Fruit fly (Drosophila melanogaster) whole organism, embryonic: ENCODE results near the gene CG32829.

Experiments
- BEAF-32 ChIP-seq: fragments of 200-800 bp; sonication (Bioruptor generic); optimal IDR thresholded peaks from 3 replicates; lab custom pipeline; 2017; ENCODE audit warnings: missing biosample characterization, missing genetic modification characterization, mild to moderate bottlenecking, moderate library complexity, missing genetic modification reagents
- CG12299 ChIP-seq: fragments of 200-800 bp; sonication (Bioruptor generic); optimal IDR thresholded peaks from 2 replicates; lab custom pipeline; 2018; ENCODE audit warnings: missing biosample characterization, mild to moderate bottlenecking, missing genetic modification characterization
- CG13894 ChIP-seq: fragments of 200-800 bp; sonication (Bioruptor generic); optimal IDR thresholded peaks from 3 replicates; lab custom pipeline; 2018; ENCODE audit warnings: missing biosample characterization, mild to moderate bottlenecking, missing genetic modification characterization, moderate library complexity
- CG15479 ChIP-seq: fragments of 200-800 bp; sonication (Bioruptor generic); optimal IDR thresholded peaks from 3 replicates; lab custom pipeline; 2019; ENCODE audit warnings: missing biosample characterization, mild to moderate bottlenecking, missing genetic modification characterization, moderate library complexity
- CG17829 ChIP-seq: fragments of 200-800 bp; optimal IDR thresholded peaks from 2 replicates; lab custom pipeline; 2019; ENCODE audit warnings: missing biosample characterization, mild to moderate bottlenecking, missing genetic modification characterization, moderate library complexity
- CG1792 ChIP-seq: fragments of 200-800 bp; sonication (Bioruptor generic); optimal IDR thresholded peaks from 2 replicates; lab custom pipeline; 2016; ENCODE audit warnings: missing biosample characterization, missing genetic modification characterization
- CG18619 ChIP-seq: fragments of 200-800 bp; sonication (Bioruptor generic); optimal IDR thresholded peaks from 3 replicates; lab custom pipeline; 2017; ENCODE audit warnings: missing biosample characterization, mild to moderate bottlenecking, missing genetic modification characterization
- CG30020 ChIP-seq: fragments of 200-800 bp; optimal IDR thresholded peaks from 2 replicates; lab custom pipeline; 2019; ENCODE audit warnings: missing biosample characterization, mild to moderate bottlenecking, missing genetic modification characterization, moderate library complexity
- CG31388 ChIP-seq: fragments of 200-800 bp; sonication (Bioruptor generic); optimal IDR thresholded peaks from 2 replicates; lab custom pipeline; 2016; ENCODE audit warnings: missing biosample characterization, missing genetic modification characterization
- CG42726 ChIP-seq: fragments of 200-800 bp; sonication (Bioruptor generic); IDR thresholded peaks from 2 replicates; pipeline ENCODE4 v1.3.6; 2022; ENCODE audit warnings: missing biosample characterization, missing genetic modification characterization; ENCODE audit not compliant: partially characterized antibody
- CG4424 ChIP-seq: fragments of 200-800 bp; sonication (Bioruptor generic); optimal IDR thresholded peaks from 3 replicates; lab custom pipeline; 2016; ENCODE audit warnings: missing biosample characterization, missing genetic modification characterization
- CG4617 ChIP-seq: fragments of 200-800 bp; sonication (Bioruptor generic); optimal IDR thresholded peaks from 3 replicates; lab custom pipeline; 2016; ENCODE audit warnings: missing biosample characterization, missing genetic modification characterization, borderline replicate concordance
- CG4730 ChIP-seq: fragments of 200-800 bp; sonication (Bioruptor generic); IDR thresholded peaks from 2 replicates; pipeline ENCODE4 v1.3.6; 2022; ENCODE audit warnings: missing biosample characterization, missing genetic modification characterization
- CG7786 ChIP-seq: fragments of 200-800 bp; sonication (Bioruptor generic); optimal IDR thresholded peaks from 2 replicates; lab custom pipeline; 2016; ENCODE audit warnings: missing biosample characterization, missing genetic modification characterization
- CG7839 ChIP-seq: fragments of 200-800 bp; sonication (Bioruptor generic); optimal IDR thresholded peaks from 3 replicates; lab custom pipeline; 2018; ENCODE audit warnings: missing biosample characterization, mild to moderate bottlenecking, missing genetic modification characterization, moderate library complexity
- CG8281 ChIP-seq: fragments of 200-800 bp; sonication (Bioruptor generic); optimal IDR thresholded peaks from 2 replicates; lab custom pipeline; 2018; ENCODE audit warnings: missing biosample characterization, mild to moderate bottlenecking, missing genetic modification characterization, moderate library complexity
- CG8765 ChIP-seq: fragments of 200-800 bp; sonication (Bioruptor generic); IDR thresholded peaks from 2 replicates; pipeline ENCODE4 v1.3.6; 2022; ENCODE audit warnings: missing biosample characterization, missing genetic modification characterization
- CG9797 ChIP-seq: fragments of 200-800 bp; sonication (Bioruptor generic); optimal IDR thresholded peaks from 3 replicates; lab custom pipeline; 2018; ENCODE audit warnings: missing biosample characterization, mild to moderate bottlenecking, missing genetic modification characterization
- CHES-1-like ChIP-seq: fragments of 200-800 bp; sonication (Bioruptor generic); optimal IDR thresholded peaks from 2 replicates; lab custom pipeline; 2016; ENCODE audit warnings: missing biosample characterization, missing genetic modification characterization
- CTCF ChIP-seq: fragments of 200-800 bp; sonication (Bioruptor generic); optimal IDR thresholded peaks from 2 replicates; lab custom pipeline; 2017; ENCODE audit warnings: missing biosample characterization, mild to moderate bottlenecking, missing genetic modification characterization, moderate library complexity
- D19A ChIP-seq: fragments of 200-800 bp; optimal IDR thresholded peaks from 3 replicates; lab custom pipeline; 2019; ENCODE audit warnings: missing biosample characterization, mild to moderate bottlenecking, missing genetic modification characterization, moderate library complexity
- D19B ChIP-seq: fragments of 200-800 bp; sonication (Bioruptor generic); optimal IDR thresholded peaks from 2 replicates; lab custom pipeline; 2017; ENCODE audit warnings: missing biosample characterization, mild to moderate bottlenecking, missing genetic modification characterization
- Dip2 ChIP-seq: fragments of 200-800 bp; sonication (Bioruptor generic); IDR thresholded peaks from 2 replicates; pipeline ENCODE4 v1.3.6; 2022; ENCODE audit warnings: missing biosample characterization, missing genetic modification characterization
- GATAe ChIP-seq: fragments of 200-800 bp; sonication (Bioruptor generic); conservative IDR thresholded peaks from 2 replicates; pipeline ENCODE4 v1.3.6; 2022; ENCODE audit warnings: missing biosample characterization, missing genetic modification characterization
- HmgZ ChIP-seq: fragments of 200-800 bp; sonication (Bioruptor generic); optimal IDR thresholded peaks from 2 replicates; lab custom pipeline; 2018; ENCODE audit warnings: missing biosample characterization, mild to moderate bottlenecking, missing genetic modification characterization
- Max ChIP-seq: fragments of 200-800 bp; sonication (Bioruptor generic); optimal IDR thresholded peaks from 2 replicates; lab custom pipeline; 2016; ENCODE audit warnings: missing biosample characterization, mild to moderate bottlenecking, missing genetic modification characterization
- Mrtf ChIP-seq: fragments of 200-800 bp; sonication (Bioruptor generic); IDR thresholded peaks from 3 replicates; pipeline ENCODE4 v1.3.6; 2022; ENCODE audit warnings: missing biosample characterization, missing genetic modification characterization
- Myb ChIP-seq: fragments of 200-800 bp; sonication (Bioruptor generic); optimal IDR thresholded peaks from 2 replicates; lab custom pipeline; 2016; ENCODE audit warnings: missing biosample characterization, missing genetic modification characterization
- Optix ChIP-seq: fragments of 200-800 bp; sonication (Bioruptor generic); IDR thresholded peaks from 3 replicates; pipeline ENCODE4 v1.3.6; 2022; ENCODE audit warnings: missing biosample characterization, missing genetic modification characterization
- Poxn ChIP-seq: fragments of 200-800 bp; sonication (Bioruptor generic); IDR thresholded peaks from 2 replicates; pipeline ENCODE4 v1.3.6; 2022; ENCODE audit warnings: missing biosample characterization, missing genetic modification characterization
- Sry-δ ChIP-seq: fragments of 200-800 bp; sonication (Bioruptor generic); optimal IDR thresholded peaks from 2 replicates; lab custom pipeline; 2016; ENCODE audit warnings: missing biosample characterization, missing genetic modification characterization
- TFAM ChIP-seq: fragments of 200-800 bp; sonication (Bioruptor generic); optimal IDR thresholded peaks from 2 replicates; lab custom pipeline; 2017; ENCODE audit warnings: missing biosample characterization, missing genetic modification characterization, inconsistent platforms
- chif ChIP-seq, 2 experiments: fragments of 200-800 bp; sonication (Bioruptor generic); optimal IDR thresholded peaks; 3 replicates each; lab custom pipeline; 2016; ENCODE audit warnings: missing biosample characterization in 2 of 2, missing genetic modification characterization in 2 of 2
- crp ChIP-seq, 2 experiments: fragments of 200-800 bp; sonication (Bioruptor generic); optimal IDR thresholded peaks; 2 replicates in 1 of 2; 3 replicates in 1 of 2; lab custom pipeline; 2017; ENCODE audit warnings: missing biosample characterization in 2 of 2, missing genetic modification characterization in 2 of 2, mild to moderate bottlenecking in 1 of 2, moderate library complexity in 1 of 2
- cwo ChIP-seq: fragments of 200-800 bp; sonication (Bioruptor generic); optimal IDR thresholded peaks from 3 replicates; lab custom pipeline; 2017; ENCODE audit warnings: missing biosample characterization, missing genetic modification characterization, mild to moderate bottlenecking, moderate library complexity, missing genetic modification reagents
- dimm ChIP-seq: fragments of 200-800 bp; sonication (Bioruptor generic); IDR thresholded peaks from 2 replicates; pipeline ENCODE4 v1.3.6; 2022; ENCODE audit warnings: missing biosample characterization, missing genetic modification characterization
- esg ChIP-seq: fragments of 200-800 bp; sonication (Bioruptor generic); conservative IDR thresholded peaks from 2 replicates; pipeline ENCODE4 v1.3.6; 2022; ENCODE audit warnings: missing biosample characterization, missing genetic modification characterization
- ftz-f1 ChIP-seq: fragments of 200-800 bp; sonication (Bioruptor generic); optimal IDR thresholded peaks from 2 replicates; lab custom pipeline; 2016; ENCODE audit warnings: missing biosample characterization, missing genetic modification characterization
- gce ChIP-seq: fragments of 200-800 bp; sonication (Bioruptor generic); IDR thresholded peaks from 3 replicates; pipeline ENCODE4 v1.3.6; 2022; ENCODE audit warnings: missing biosample characterization, missing genetic modification characterization
- gsb ChIP-seq: fragments of 200-800 bp; sonication (Bioruptor generic); IDR thresholded peaks from 2 replicates; pipeline ENCODE4 v1.3.6; 2022; ENCODE audit warnings: missing biosample characterization, missing genetic modification characterization
- her ChIP-seq: fragments of 200-800 bp; sonication (Bioruptor generic); optimal IDR thresholded peaks from 2 replicates; lab custom pipeline; 2016; ENCODE audit warnings: missing biosample characterization, missing genetic modification characterization
- kah ChIP-seq: fragments of 200-800 bp; sonication (Bioruptor generic); optimal IDR thresholded peaks from 2 replicates; lab custom pipeline; 2018; ENCODE audit warnings: missing biosample characterization, mild to moderate bottlenecking, missing genetic modification characterization
- kay ChIP-seq: fragments of 200-800 bp; sonication (Bioruptor generic); optimal IDR thresholded peaks from 2 replicates; lab custom pipeline; 2016; ENCODE audit warnings: missing biosample characterization, missing genetic modification characterization
- lmd ChIP-seq: fragments of 200-800 bp; sonication (Bioruptor generic); IDR thresholded peaks from 2 replicates; pipeline ENCODE4 v1.3.6; 2022; ENCODE audit warnings: missing biosample characterization, missing genetic modification characterization
- lola ChIP-seq, 3 experiments: fragments of >200 bp in 2 of 3; fragments of 200-800 bp in 1 of 3; sonication (Bioruptor generic) in 1 of 3; optimal IDR thresholded peaks; 2 replicates each; lab custom pipeline; 2017 to 2019; ENCODE audit warnings: missing biosample characterization in 3 of 3, missing genetic modification characterization in 3 of 3, mild to moderate bottlenecking in 1 of 3, moderate library complexity in 1 of 3
- lov ChIP-seq, 2 experiments: fragments of 200-800 bp in 1 of 2; fragments of >200 bp in 1 of 2; sonication (Bioruptor generic) in 1 of 2; IDR thresholded peaks in 1 of 2; optimal IDR thresholded peaks in 1 of 2; 2 replicates in 1 of 2; 3 replicates in 1 of 2; pipeline versions ENCODE4 v1.3.6 to Lab custom; 2017 to 2022; ENCODE audit warnings: missing biosample characterization in 1 of 2, missing genetic modification characterization in 1 of 2
- nerfin-1 ChIP-seq: fragments of 200-800 bp; sonication (Bioruptor generic); optimal IDR thresholded peaks from 3 replicates; lab custom pipeline; 2019; ENCODE audit warnings: missing biosample characterization, mild to moderate bottlenecking, missing genetic modification characterization, moderate library complexity
- pnt ChIP-seq: fragments of 200-800 bp; sonication (Bioruptor generic); optimal IDR thresholded peaks from 3 replicates; lab custom pipeline; 2016; ENCODE audit warnings: missing biosample characterization, missing genetic modification characterization
- ro ChIP-seq: fragments of 200-800 bp; sonication (Bioruptor generic); IDR thresholded peaks from 2 replicates; pipeline ENCODE4 v1.3.6; 2022; ENCODE audit warnings: missing biosample characterization, missing genetic modification characterization
- salm ChIP-seq: fragments of 200-800 bp; sonication (Bioruptor generic); optimal IDR thresholded peaks from 2 replicates; lab custom pipeline; 2018; ENCODE audit warnings: missing biosample characterization, mild to moderate bottlenecking, missing genetic modification characterization
- sens-2 ChIP-seq: fragments of 200-800 bp; sonication (Bioruptor generic); IDR thresholded peaks from 2 replicates; pipeline ENCODE4 v1.3.6; 2022; ENCODE audit warnings: missing biosample characterization, missing genetic modification characterization
- tna ChIP-seq: fragments of 200-800 bp; sonication (Bioruptor generic); IDR thresholded peaks from 2 replicates; pipeline ENCODE4 v1.3.6; 2022; ENCODE audit warnings: missing biosample characterization, missing genetic modification characterization; ENCODE audit not compliant: partially characterized antibody

CG32829 gene

DNA sequence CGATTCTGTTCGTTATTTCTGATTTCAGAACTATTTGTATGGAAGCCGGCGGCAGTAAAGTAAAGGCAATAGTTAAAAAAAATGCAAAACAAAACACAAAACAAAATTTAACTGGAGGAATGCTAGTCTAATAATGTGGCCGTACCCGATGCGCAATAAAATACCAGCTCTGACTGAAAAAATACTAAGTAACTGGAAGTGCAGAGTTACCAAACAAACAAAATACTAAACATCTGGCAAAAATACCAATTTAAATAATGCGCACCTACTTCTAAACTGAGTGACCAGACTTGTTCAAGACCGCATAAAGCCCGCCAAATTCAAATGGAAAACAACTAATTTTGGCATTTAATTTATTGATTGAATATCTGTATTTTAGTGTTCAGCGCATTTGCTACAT is 2.3 kb downstream of the CG32829 start, which contains the start of gene Wee1 (continued):
- TF ChIP-seq CG12299 (no peak), sens-2 (GFP tag; lab: Robert Waterston, UW) (no peak), BEAF-32 (GFP tag; lab: Kevin White, UChicago) (peak; percentile 47), TFAM (GFP tag; lab: Kevin White, UChicago) (no peak), CG4424 (GFP tag; lab: Kevin White, UChicago) (no peak), esg (no peak), HmgZ (tag; lab: Kevin White, UChicago) (peak; percentile 84), Sry-δ (GFP tag; lab: Kevin White, UChicago) (peak; percentile 41), CG7786 (GFP tag; lab: Kevin White, UChicago) (no peak), lola (GFP tag; optimal IDR thresholded peaks at IDR 0.05; lab: Kevin White, UChicago) (no peak), CTCF (GFP tag; lab: Kevin White, UChicago) (no peak), lmd (no peak), her (GFP tag; lab: Kevin White, UChicago) (no peak), CG7839 (no peak), D19B (GFP tag; lab: Kevin White, UChicago) (no peak), CG42726 (GFP tag; lab: Robert Waterston, UW) (no peak), CG18619 (GFP tag; lab: Kevin White, UChicago) (no peak), CG4617 (GFP tag; lab: Kevin White, UChicago) (peak; percentile 78), chif (GFP tag; optimal IDR thresholded peaks at IDR 0.05; lab: Kevin White, UChicago) (no peak), salm (tag; lab: Kevin White, UChicago) (no peak), D19A (tag; lab: Kevin White, UChicago) (no peak), CG8765 (GFP tag; lab: Robert Waterston, UW) (no peak), kah (GFP tag; lab: Kevin White, UChicago) (no peak), CG4730 (GFP tag; lab: Robert Waterston, UW) (no peak), CG30020 (peak; percentile 28), Poxn (GFP tag; lab: Robert Waterston, UW) (no peak), Dip2 (GFP tag; lab: Robert Waterston, UW) (no peak), dimm (GFP tag; lab: Robert Waterston, UW) (no peak), CG8281 (tag; lab: Kevin White, UChicago) (no peak), CG9797 (peak; percentile 98), CG15479 (no peak), GATAe (GFP tag; lab: Robert Waterston, UW) (no peak), CG1792 (no peak), kay (GFP tag; lab: Kevin White, UChicago) (no peak), lov (optimal IDR thresholded peaks at IDR 0.05; lab: Kevin White, UChicago) (no peak), lov (GFP tag; IDR thresholded peaks at IDR 0.05; lab: Robert Waterston, UW) (no peak), cwo (GFP tag; lab: Kevin White, UChicago) (no peak), gsb (no peak), ftz-f1 (GFP tag; lab: Kevin White, UChicago) (no peak), nerfin-1 (peak; percentile 99), tna (GFP tag; lab: Robert Waterston, UW) (no peak), CG31388 (GFP tag; lab: Kevin White, UChicago) (no peak), Mrtf (no peak), Optix (GFP tag; lab: Robert Waterston, UW) (no peak), CG17829 (tag; lab: Kevin White, UChicago) (peak; percentile 50), crp (GFP tag; optimal IDR thresholded peaks at IDR 0.05; lab: Kevin White, UChicago) (peak in 1 of 2 experiments; percentile 7), gce (GFP tag; lab: Robert Waterston, UW) (no peak), ro (no peak), CG13894 (tag; lab: Kevin White, UChicago) (no peak), pnt (GFP tag; lab: Kevin White, UChicago) (no peak), CHES-1-like (GFP tag; lab: Kevin White, UChicago) (peak; percentile 66), Max (no peak), Myb (GFP tag; lab: Kevin White, UChicago) (peak; percentile 60)
